Fruit fly (Drosophila melanogaster) whole organism, embryonic: ENCODE data around the gene Sirt4.

Experiments
- Aef1 ChIP-seq: fragments of 200-800 bp; sonication (Bioruptor generic); IDR thresholded peaks from 3 replicates; pipeline ENCODE4 v1.3.6; 2022; ENCODE audit warnings: missing biosample characterization, missing genetic modification characterization
- BEAF-32 ChIP-seq: fragments of 200-800 bp; sonication (Bioruptor generic); optimal IDR thresholded peaks from 3 replicates; lab custom pipeline; 2017; ENCODE audit warnings: missing biosample characterization, missing genetic modification characterization, mild to moderate bottlenecking, moderate library complexity, missing genetic modification reagents
- C15 ChIP-seq: fragments of 200-800 bp; sonication (Bioruptor generic); IDR thresholded peaks from 3 replicates; pipeline ENCODE4 v1.3.6; 2022; ENCODE audit warnings: missing biosample characterization, missing genetic modification characterization
- CG10147 ChIP-seq: fragments of 200-800 bp; sonication (Bioruptor generic); optimal IDR thresholded peaks from 2 replicates; lab custom pipeline; 2019; ENCODE audit warnings: missing biosample characterization, mild to moderate bottlenecking, missing genetic modification characterization, moderate library complexity
- CG11696 ChIP-seq: fragments of 200-800 bp; sonication (Bioruptor generic); IDR thresholded peaks from 2 replicates; pipeline ENCODE4 v1.3.6; 2022; ENCODE audit warnings: missing biosample characterization, missing genetic modification characterization
- CG15073 ChIP-seq: fragments of 200-800 bp; sonication (Bioruptor generic); optimal IDR thresholded peaks from 2 replicates; lab custom pipeline; 2016; ENCODE audit warnings: missing biosample characterization, missing genetic modification characterization
- CG15514 ChIP-seq: fragments of 200-800 bp; sonication (Bioruptor generic); optimal IDR thresholded peaks from 3 replicates; lab custom pipeline; 2017; ENCODE audit warnings: missing biosample characterization, missing genetic modification characterization, mild to moderate bottlenecking, moderate library complexity, missing genetic modification reagents
- CG16813 ChIP-seq: fragments of 200-800 bp; sonication (Bioruptor generic); IDR thresholded peaks from 3 replicates; pipeline ENCODE4 v1.3.6; 2022; ENCODE audit warnings: missing biosample characterization, missing genetic modification characterization; ENCODE audit not compliant: partially characterized antibody
- CG1832 ChIP-seq: fragments of 200-800 bp; sonication (Bioruptor generic); optimal IDR thresholded peaks from 2 replicates; lab custom pipeline; 2017; ENCODE audit warnings: missing biosample characterization, mild to moderate bottlenecking, missing genetic modification characterization, inconsistent platforms
- CG2129 ChIP-seq: fragments of 200-800 bp; sonication (Bioruptor generic); IDR thresholded peaks from 2 replicates; pipeline ENCODE4 v1.3.6; 2022; ENCODE audit warnings: missing biosample characterization, missing genetic modification characterization; ENCODE audit not compliant: partially characterized antibody
- CG2712 ChIP-seq: fragments of 200-800 bp; optimal IDR thresholded peaks from 3 replicates; lab custom pipeline; 2019; ENCODE audit warnings: missing biosample characterization, mild to moderate bottlenecking, missing genetic modification characterization, moderate library complexity
- CG32532 ChIP-seq: fragments of 200-800 bp; sonication (Bioruptor generic); IDR thresholded peaks from 2 replicates; pipeline ENCODE4 v1.3.6; 2022; ENCODE audit warnings: missing biosample characterization, missing genetic modification characterization
- CG34422 ChIP-seq: fragments of 200-800 bp; sonication (Bioruptor generic); IDR thresholded peaks from 3 replicates; pipeline ENCODE4 v1.3.6; 2022; ENCODE audit warnings: missing biosample characterization, missing genetic modification characterization
- CG42726 ChIP-seq: fragments of 200-800 bp; sonication (Bioruptor generic); IDR thresholded peaks from 2 replicates; pipeline ENCODE4 v1.3.6; 2022; ENCODE audit warnings: missing biosample characterization, missing genetic modification characterization; ENCODE audit not compliant: partially characterized antibody
- CG4360 ChIP-seq: fragments of 200-800 bp; sonication (Bioruptor generic); IDR thresholded peaks from 2 replicates; pipeline ENCODE4 v1.3.6; 2022; ENCODE audit warnings: missing biosample characterization, missing genetic modification characterization
- CG5180 ChIP-seq: fragments of 200-800 bp; sonication (Bioruptor generic); optimal IDR thresholded peaks from 3 replicates; lab custom pipeline; 2017; ENCODE audit warnings: missing biosample characterization, missing genetic modification characterization, mild to moderate bottlenecking, moderate library complexity, missing genetic modification reagents
- CG6254 ChIP-seq: fragments of 200-800 bp; sonication (Bioruptor generic); optimal IDR thresholded peaks from 3 replicates; lab custom pipeline; 2017; ENCODE audit warnings: mild to moderate bottlenecking, missing biosample characterization, missing genetic modification reagents, missing genetic modification characterization
- CG6272 ChIP-seq: fragments of 200-800 bp; sonication (Bioruptor generic); IDR thresholded peaks from 2 replicates; pipeline ENCODE4 v1.3.6; 2022; ENCODE audit warnings: missing biosample characterization, missing genetic modification characterization
- CG8089 ChIP-seq: fragments of 200-800 bp; sonication (Bioruptor generic); optimal IDR thresholded peaks from 3 replicates; lab custom pipeline; 2016; ENCODE audit warnings: missing biosample characterization, missing genetic modification characterization
- CG8281 ChIP-seq: fragments of 200-800 bp; sonication (Bioruptor generic); optimal IDR thresholded peaks from 2 replicates; lab custom pipeline; 2018; ENCODE audit warnings: missing biosample characterization, mild to moderate bottlenecking, missing genetic modification characterization, moderate library complexity
- CG8765 ChIP-seq: fragments of 200-800 bp; sonication (Bioruptor generic); IDR thresholded peaks from 2 replicates; pipeline ENCODE4 v1.3.6; 2022; ENCODE audit warnings: missing biosample characterization, missing genetic modification characterization
- CG9437 ChIP-seq: fragments of 200-800 bp; sonication (Bioruptor generic); optimal IDR thresholded peaks from 2 replicates; lab custom pipeline; 2018; ENCODE audit warnings: missing biosample characterization, mild to moderate bottlenecking, missing genetic modification characterization
- ERR ChIP-seq: fragments of 200-800 bp; sonication (Bioruptor generic); optimal IDR thresholded peaks from 2 replicates; lab custom pipeline; 2016; ENCODE audit warnings: missing biosample characterization, missing genetic modification characterization
- HmgZ ChIP-seq: fragments of 200-800 bp; sonication (Bioruptor generic); optimal IDR thresholded peaks from 2 replicates; lab custom pipeline; 2018; ENCODE audit warnings: missing biosample characterization, mild to moderate bottlenecking, missing genetic modification characterization
- Lhr ChIP-seq: fragments of 200-800 bp; sonication (Bioruptor generic); optimal IDR thresholded peaks from 3 replicates; lab custom pipeline; 2017; ENCODE audit warnings: mild to moderate bottlenecking, missing biosample characterization, missing genetic modification reagents, missing genetic modification characterization
- MBD-R2 ChIP-seq: fragments of 200-800 bp; sonication (Bioruptor generic); IDR thresholded peaks from 2 replicates; pipeline ENCODE4 v1.3.6; 2022; ENCODE audit warnings: missing biosample characterization, missing genetic modification characterization
- Mad ChIP-seq: fragments of 200-800 bp; sonication (Bioruptor generic); optimal IDR thresholded peaks from 2 replicates; lab custom pipeline; 2016; ENCODE audit warnings: missing biosample characterization, missing genetic modification characterization
- Opbp ChIP-seq: fragments of 200-800 bp; sonication (Bioruptor generic); IDR thresholded peaks from 3 replicates; pipeline ENCODE4 v1.3.6; 2022; ENCODE audit warnings: missing biosample characterization, missing genetic modification characterization; ENCODE audit not compliant: partially characterized antibody
- Sin3A ChIP-seq: fragments of >200 bp; optimal IDR thresholded peaks from 2 replicates; lab custom pipeline; 2018
- bbx ChIP-seq: fragments of 200-800 bp; sonication (Bioruptor generic); IDR thresholded peaks from 2 replicates; pipeline ENCODE4 v1.3.6; 2022; ENCODE audit warnings: missing biosample characterization, missing genetic modification characterization; ENCODE audit not compliant: partially characterized antibody
- chinmo ChIP-seq: fragments of 200-800 bp; sonication (Bioruptor generic); IDR thresholded peaks from 4 replicates; pipeline ENCODE4 v1.3.6; 2022; ENCODE audit warnings: missing biosample characterization, missing genetic modification characterization; ENCODE audit not compliant: partially characterized antibody
- chm ChIP-seq: fragments of 200-800 bp; sonication (Bioruptor generic); IDR thresholded peaks from 2 replicates; pipeline ENCODE4 v1.3.6; 2022; ENCODE audit warnings: missing biosample characterization, missing genetic modification characterization
- en ChIP-seq: fragments of 200-800 bp; sonication (Bioruptor generic); optimal IDR thresholded peaks from 2 replicates; lab custom pipeline; 2016; ENCODE audit warnings: missing biosample characterization, missing genetic modification characterization
- fd102C ChIP-seq: fragments of 200-800 bp; sonication (Bioruptor generic); optimal IDR thresholded peaks from 2 replicates; lab custom pipeline; 2018; ENCODE audit warnings: missing biosample characterization, mild to moderate bottlenecking, missing genetic modification characterization, moderate library complexity
- gfzf ChIP-seq: fragments of 200-800 bp; sonication (Bioruptor generic); optimal IDR thresholded peaks from 2 replicates; lab custom pipeline; 2016; ENCODE audit warnings: missing biosample characterization, mild to moderate bottlenecking, missing genetic modification characterization, moderate library complexity
- kay ChIP-seq: fragments of 200-800 bp; sonication (Bioruptor generic); optimal IDR thresholded peaks from 2 replicates; lab custom pipeline; 2016; ENCODE audit warnings: missing biosample characterization, missing genetic modification characterization
- lola ChIP-seq, 3 experiments: fragments of >200 bp in 2 of 3; fragments of 200-800 bp in 1 of 3; sonication (Bioruptor generic) in 1 of 3; optimal IDR thresholded peaks; 2 replicates each; lab custom pipeline; 2017 to 2019; ENCODE audit warnings: missing biosample characterization in 3 of 3, missing genetic modification characterization in 3 of 3, mild to moderate bottlenecking in 1 of 3, moderate library complexity in 1 of 3
- mam ChIP-seq: fragments of 200-800 bp; sonication (Bioruptor generic); optimal IDR thresholded peaks from 3 replicates; lab custom pipeline; 2016; ENCODE audit warnings: missing biosample characterization, missing genetic modification characterization
- nmo ChIP-seq: fragments of 200-800 bp; sonication (Bioruptor generic); optimal IDR thresholded peaks from 2 replicates; lab custom pipeline; 2018; ENCODE audit warnings: missing biosample characterization, mild to moderate bottlenecking, missing genetic modification characterization, moderate library complexity
- otp ChIP-seq: fragments of 200-800 bp; sonication (Bioruptor generic); IDR thresholded peaks from 3 replicates; pipeline ENCODE4, ENCODE4 v1.3.6; 2022; ENCODE audit warnings: missing biosample characterization, missing genetic modification characterization
- pnt ChIP-seq: fragments of 200-800 bp; sonication (Bioruptor generic); optimal IDR thresholded peaks from 3 replicates; lab custom pipeline; 2016; ENCODE audit warnings: missing biosample characterization, missing genetic modification characterization
- shn ChIP-seq: fragments of 200-800 bp; sonication (Bioruptor generic); optimal IDR thresholded peaks from 3 replicates; lab custom pipeline; 2016; ENCODE audit warnings: missing biosample characterization, missing genetic modification characterization
- slp2 ChIP-seq: fragments of 200-800 bp; sonication (Bioruptor generic); optimal IDR thresholded peaks from 2 replicates; lab custom pipeline; 2016; ENCODE audit warnings: missing biosample characterization, missing genetic modification characterization
- sna ChIP-seq: fragments of 200-800 bp; sonication (Bioruptor generic); IDR thresholded peaks from 2 replicates; pipeline ENCODE4 v1.3.6; 2022; ENCODE audit warnings: missing biosample characterization, missing genetic modification characterization; ENCODE audit not compliant: partially characterized antibody
- sqz ChIP-seq: fragments of 200-800 bp; sonication (Bioruptor generic); optimal IDR thresholded peaks from 3 replicates; lab custom pipeline; 2018; ENCODE audit warnings: missing biosample characterization, mild to moderate bottlenecking, missing genetic modification characterization
- stwl ChIP-seq: fragments of 200-800 bp; sonication (Bioruptor generic); optimal IDR thresholded peaks from 3 replicates; lab custom pipeline; 2018; ENCODE audit warnings: missing biosample characterization, mild to moderate bottlenecking, missing genetic modification characterization, moderate library complexity
- zen2 ChIP-seq: fragments of 200-800 bp; sonication (Bioruptor generic); IDR thresholded peaks from 3 replicates; pipeline ENCODE4 v1.3.6; 2022; ENCODE audit warnings: missing biosample characterization, missing genetic modification characterization; ENCODE audit not compliant: partially characterized antibody

Gene Sirt4

dm6 chrX:5621893-5622803 lies 43.6 kb downstream of the Sirt4 start, which contains the start of the genes Mlc-c and Pop1:
TSS of gene Mlc-c (minus strand) at chrX:5622539.
TSS of gene Pop1 (plus strand) at chrX:5622648.
- TF ChIP-seq chm (GFP tag; lab: Robert Waterston, UW) (no peak), zen2 (GFP tag; lab: Robert Waterston, UW) (peak; percentile 82), CG9437 (peak; percentile 23), CG8281 (no peak), Sin3A (lab: Kevin White, UChicago) (peak; percentile 59), CG11696 (GFP tag; lab: Robert Waterston, UW) (no peak), CG16813 (peak; percentile 88), CG15073 (GFP tag; lab: Kevin White, UChicago) (no peak), CG1832 (peak; percentile 72), lola (GFP tag; optimal IDR thresholded peaks at IDR 0.05; lab: Kevin White, UChicago) (no peak), ERR (no peak), gfzf (GFP tag; lab: Kevin White, UChicago) (peak; percentile 19), sna (GFP tag; lab: Robert Waterston, UW) (peak; percentile 82), pnt (GFP tag; lab: Kevin White, UChicago) (no peak), CG2712 (tag; lab: Kevin White, UChicago) (no peak), C15 (no peak), CG15514 (GFP tag; lab: Kevin White, UChicago) (peak; percentile 78), MBD-R2 (GFP tag; lab: Robert Waterston, UW) (peak; percentile 88), CG5180 (GFP tag; lab: Kevin White, UChicago) (no peak), Opbp (peak; percentile 96), fd102C (no peak), nmo (GFP tag; lab: Kevin White, UChicago) (peak; percentile 26), CG6272 (no peak), sqz (GFP tag; lab: Kevin White, UChicago) (no peak), bbx (peak; percentile 95), CG32532 (no peak), CG8765 (GFP tag; lab: Robert Waterston, UW) (no peak), stwl (tag; lab: Kevin White, UChicago) (peak; percentile 60), slp2 (GFP tag; lab: Kevin White, UChicago) (no peak), CG34422 (GFP tag; lab: Robert Waterston, UW) (0 out of 3 replicates have a peak, but pooled peaks have one; percentile 10), HmgZ (tag; lab: Kevin White, UChicago) (peak; percentile 22), CG10147 (peak; percentile 14), Aef1 (peak; percentile 75; the same call in 2 of the 3 replicates), shn (GFP tag; lab: Kevin White, UChicago) (no peak), BEAF-32 (GFP tag; lab: Kevin White, UChicago) (peak; percentile 92), otp (GFP tag; lab: Robert Waterston, UW) (no peak), CG6254 (GFP tag; lab: Kevin White, UChicago) (no peak), chinmo (peak; percentile 94), CG2129 (GFP tag; lab: Robert Waterston, UW) (peak; percentile 75), kay (GFP tag; lab: Kevin White, UChicago) (peak; percentile 83), mam (no peak), Mad (GFP tag; lab: Kevin White, UChicago) (no peak), CG8089 (GFP tag; lab: Kevin White, UChicago) (no peak), Lhr (GFP tag; lab: Kevin White, UChicago) (no peak), en (GFP tag; lab: Kevin White, UChicago) (no peak), CG4360 (GFP tag; lab: Robert Waterston, UW) (peak; percentile 50; the same call in 1 of the 2 replicates), CG42726 (GFP tag; lab: Robert Waterston, UW) (peak; percentile 96)
